Fruit fly (Drosophila melanogaster) whole organism, embryonic: ENCODE results near the gene RpS28a.

ENCODE experiments used
- Atf6 ChIP-seq: fragments of 200-800 bp; sonication (Bioruptor generic); IDR thresholded peaks from 2 replicates; pipeline ENCODE4 v1.3.6; 2022; ENCODE audit warnings: missing biosample characterization, missing genetic modification characterization
- CG10366 ChIP-seq: fragments of 200-800 bp; sonication (Bioruptor generic); IDR thresholded peaks from 2 replicates; pipeline ENCODE4 v1.3.6; 2022; ENCODE audit warnings: missing biosample characterization, missing genetic modification characterization
- CG11456 ChIP-seq: fragments of 200-800 bp; sonication (Bioruptor generic); IDR thresholded peaks from 3 replicates; pipeline ENCODE4 v1.3.6; 2022; ENCODE audit warnings: missing biosample characterization, missing genetic modification characterization
- CG13775 ChIP-seq: fragments of 200-800 bp; sonication (Bioruptor generic); optimal IDR thresholded peaks from 3 replicates; lab custom pipeline; 2017; ENCODE audit warnings: missing biosample characterization, mild to moderate bottlenecking, missing genetic modification characterization
- CG15696 ChIP-seq: fragments of 200-800 bp; sonication (Bioruptor generic); optimal IDR thresholded peaks from 2 replicates; lab custom pipeline; 2019; ENCODE audit warnings: missing biosample characterization, mild to moderate bottlenecking, missing genetic modification characterization, moderate library complexity
- CG17328 ChIP-seq: fragments of 200-800 bp; sonication (Bioruptor generic); IDR thresholded peaks from 2 replicates; pipeline ENCODE4 v1.3.6; 2022; ENCODE audit warnings: missing biosample characterization, missing genetic modification characterization
- CG1832 ChIP-seq: fragments of 200-800 bp; sonication (Bioruptor generic); optimal IDR thresholded peaks from 2 replicates; lab custom pipeline; 2017; ENCODE audit warnings: missing biosample characterization, mild to moderate bottlenecking, missing genetic modification characterization, inconsistent platforms
- CG18599 ChIP-seq: fragments of 200-800 bp; sonication (Bioruptor generic); optimal IDR thresholded peaks from 3 replicates; lab custom pipeline; 2017; ENCODE audit warnings: missing biosample characterization, missing genetic modification characterization, mild to moderate bottlenecking, moderate library complexity, missing genetic modification reagents
- CG18764 ChIP-seq: fragments of 200-800 bp; sonication (Bioruptor generic); optimal IDR thresholded peaks from 3 replicates; lab custom pipeline; 2016; ENCODE audit warnings: missing biosample characterization, missing genetic modification characterization
- CG2116 ChIP-seq: fragments of 200-800 bp; sonication (Bioruptor generic); optimal IDR thresholded peaks from 3 replicates; lab custom pipeline; 2018; ENCODE audit warnings: missing biosample characterization, mild to moderate bottlenecking, missing genetic modification characterization
- CG32772 ChIP-seq: fragments of 200-800 bp; sonication (Bioruptor generic); IDR thresholded peaks from 2 replicates; pipeline ENCODE4 v1.3.6; 2022; ENCODE audit warnings: missing biosample characterization, missing genetic modification characterization
- CG3847 ChIP-seq: fragments of 200-800 bp; sonication (Bioruptor generic); IDR thresholded peaks from 2 replicates; pipeline ENCODE4 v1.3.6; 2022; ENCODE audit warnings: missing biosample characterization, missing genetic modification characterization
- CG3995 ChIP-seq: fragments of 200-800 bp; sonication (Bioruptor generic); optimal IDR thresholded peaks from 3 replicates; lab custom pipeline; 2016; ENCODE audit warnings: missing biosample characterization, missing genetic modification characterization
- CG4404 ChIP-seq: fragments of 200-800 bp; sonication (Bioruptor generic); IDR thresholded peaks from 2 replicates; pipeline ENCODE4 v1.3.6; 2022; ENCODE audit warnings: missing biosample characterization, missing genetic modification characterization
- CG4820 ChIP-seq: fragments of 200-800 bp; sonication (Bioruptor generic); optimal IDR thresholded peaks from 3 replicates; lab custom pipeline; 2016; ENCODE audit warnings: missing biosample characterization, missing genetic modification characterization
- CG6254 ChIP-seq: fragments of 200-800 bp; sonication (Bioruptor generic); optimal IDR thresholded peaks from 3 replicates; lab custom pipeline; 2017; ENCODE audit warnings: mild to moderate bottlenecking, missing biosample characterization, missing genetic modification reagents, missing genetic modification characterization
- CG9437 ChIP-seq: fragments of 200-800 bp; sonication (Bioruptor generic); optimal IDR thresholded peaks from 2 replicates; lab custom pipeline; 2018; ENCODE audit warnings: missing biosample characterization, mild to moderate bottlenecking, missing genetic modification characterization
- Chrac-16 ChIP-seq: fragments of 200-800 bp; sonication (Bioruptor generic); optimal IDR thresholded peaks from 3 replicates; lab custom pipeline; 2016; ENCODE audit warnings: missing biosample characterization, missing genetic modification characterization
- Drgx ChIP-seq: fragments of 200-800 bp; sonication (Bioruptor generic); IDR thresholded peaks from 2 replicates; pipeline ENCODE4 v1.3.6; 2022; ENCODE audit warnings: missing biosample characterization, missing genetic modification characterization
- Eip74EF ChIP-seq, 2 experiments: fragments of 200-800 bp in 1 of 2; fragments of >200 bp in 1 of 2; sonication (Bioruptor generic) in 1 of 2; optimal IDR thresholded peaks; 2 replicates each; lab custom pipeline; 2017 to 2019; ENCODE audit warnings: missing biosample characterization in 2 of 2, missing genetic modification characterization in 2 of 2, mild to moderate bottlenecking in 1 of 2, moderate library complexity in 1 of 2
- H2.0 ChIP-seq: fragments of 200-800 bp; sonication (Bioruptor generic); IDR thresholded peaks from 2 replicates; pipeline ENCODE4 v1.3.6; 2022; ENCODE audit warnings: missing biosample characterization, missing genetic modification characterization
- Hand ChIP-seq: fragments of 200-800 bp; sonication (Bioruptor generic); optimal IDR thresholded peaks from 2 replicates; lab custom pipeline; 2017; ENCODE audit warnings: mild to moderate bottlenecking, missing biosample characterization, missing genetic modification reagents, missing genetic modification characterization
- HmgZ ChIP-seq: fragments of 200-800 bp; sonication (Bioruptor generic); optimal IDR thresholded peaks from 2 replicates; lab custom pipeline; 2018; ENCODE audit warnings: missing biosample characterization, mild to moderate bottlenecking, missing genetic modification characterization
- Hr3 ChIP-seq: fragments of 200-800 bp; sonication (Bioruptor generic); optimal IDR thresholded peaks from 3 replicates; lab custom pipeline; 2016; ENCODE audit warnings: missing biosample characterization, missing genetic modification characterization
- Jarid2 ChIP-seq: fragments of 200-800 bp; sonication (Bioruptor generic); optimal IDR thresholded peaks from 3 replicates; lab custom pipeline; 2017; ENCODE audit warnings: mild to moderate bottlenecking, missing biosample characterization, missing genetic modification reagents, missing genetic modification characterization
- MESR4 ChIP-seq: fragments of 200-800 bp; sonication (Bioruptor generic); optimal IDR thresholded peaks from 2 replicates; lab custom pipeline; 2018; ENCODE audit warnings: missing biosample characterization, mild to moderate bottlenecking, missing genetic modification characterization, moderate library complexity
- Mad ChIP-seq: fragments of 200-800 bp; sonication (Bioruptor generic); optimal IDR thresholded peaks from 2 replicates; lab custom pipeline; 2016; ENCODE audit warnings: missing biosample characterization, missing genetic modification characterization
- Med ChIP-seq: fragments of 200-800 bp; sonication (Bioruptor generic); peaks from one replicate; lab custom pipeline; 2016; ENCODE audit warnings: missing biosample characterization, missing genetic modification characterization, mild to moderate bottlenecking, inconsistent platforms, moderate library complexity
- NC2β ChIP-seq: fragments of 200-800 bp; sonication (Bioruptor generic); optimal IDR thresholded peaks from 2 replicates; lab custom pipeline; 2016; ENCODE audit warnings: missing biosample characterization, missing genetic modification characterization
- Ptx1 ChIP-seq: fragments of 200-800 bp; sonication (Bioruptor generic); IDR thresholded peaks from 2 replicates; pipeline ENCODE4 v1.3.6; 2022; ENCODE audit warnings: missing biosample characterization, missing genetic modification characterization
- Rfx ChIP-seq: fragments of 200-800 bp; sonication (Bioruptor generic); IDR thresholded peaks from 2 replicates; pipeline ENCODE4 v1.3.6; 2022; ENCODE audit warnings: missing biosample characterization, missing genetic modification characterization
- Sox100B ChIP-seq: fragments of 200-800 bp; sonication (Bioruptor generic); optimal IDR thresholded peaks from 3 replicates; lab custom pipeline; 2018; ENCODE audit warnings: missing biosample characterization, mild to moderate bottlenecking, missing genetic modification characterization
- Stat92E ChIP-seq, 3 experiments: fragments of >200 bp in 2 of 3; fragments of 200-800 bp in 1 of 3; sonication (Bioruptor generic) in 1 of 3; optimal IDR thresholded peaks; 2 replicates each; lab custom pipeline; 2017 to 2019; ENCODE audit warnings: missing biosample characterization in 3 of 3, missing genetic modification characterization in 3 of 3, mild to moderate bottlenecking in 1 of 3, moderate library complexity in 1 of 3
- abd-A ChIP-seq: fragments of 200-800 bp; sonication (Bioruptor generic); optimal IDR thresholded peaks from 3 replicates; lab custom pipeline; 2019; ENCODE audit warnings: missing biosample characterization, mild to moderate bottlenecking, missing genetic modification characterization, moderate library complexity
- ci ChIP-seq: fragments of 200-800 bp; sonication (Bioruptor generic); IDR thresholded peaks from 3 replicates; pipeline ENCODE4 v1.3.6; 2022; ENCODE audit warnings: missing biosample characterization, missing genetic modification characterization
- gem ChIP-seq: fragments of 200-800 bp; sonication (Bioruptor generic); optimal IDR thresholded peaks from 2 replicates; lab custom pipeline; 2019; ENCODE audit warnings: missing biosample characterization, mild to moderate bottlenecking, missing genetic modification characterization, moderate library complexity
- grau ChIP-seq: fragments of 200-800 bp; optimal IDR thresholded peaks from 3 replicates; lab custom pipeline; 2019; ENCODE audit warnings: missing biosample characterization, mild to moderate bottlenecking, missing genetic modification characterization, moderate library complexity
- kah ChIP-seq: fragments of 200-800 bp; sonication (Bioruptor generic); optimal IDR thresholded peaks from 2 replicates; lab custom pipeline; 2018; ENCODE audit warnings: missing biosample characterization, mild to moderate bottlenecking, missing genetic modification characterization
- knrl ChIP-seq: fragments of 200-800 bp; sonication (Bioruptor generic); IDR thresholded peaks from 3 replicates; pipeline ENCODE4 v1.3.6; 2022; ENCODE audit warnings: missing biosample characterization, missing genetic modification characterization; ENCODE audit not compliant: partially characterized antibody
- lov ChIP-seq, 2 experiments: fragments of 200-800 bp in 1 of 2; fragments of >200 bp in 1 of 2; sonication (Bioruptor generic) in 1 of 2; IDR thresholded peaks in 1 of 2; optimal IDR thresholded peaks in 1 of 2; 2 replicates in 1 of 2; 3 replicates in 1 of 2; pipeline versions ENCODE4 v1.3.6 to Lab custom; 2017 to 2022; ENCODE audit warnings: missing biosample characterization in 1 of 2, missing genetic modification characterization in 1 of 2
- oc ChIP-seq: fragments of 200-800 bp; sonication (Bioruptor generic); optimal IDR thresholded peaks from 2 replicates; lab custom pipeline; 2018; ENCODE audit warnings: missing biosample characterization, mild to moderate bottlenecking, missing genetic modification characterization, moderate library complexity
- otp ChIP-seq: fragments of 200-800 bp; sonication (Bioruptor generic); IDR thresholded peaks from 3 replicates; pipeline ENCODE4, ENCODE4 v1.3.6; 2022; ENCODE audit warnings: missing biosample characterization, missing genetic modification characterization
- peb ChIP-seq: fragments of 200-800 bp; sonication (Bioruptor generic); IDR thresholded peaks from 2 replicates; pipeline ENCODE4 v1.3.6; 2022; ENCODE audit warnings: missing biosample characterization, missing genetic modification characterization
- ranshi ChIP-seq: fragments of 200-800 bp; sonication (Bioruptor generic); IDR thresholded peaks from 2 replicates; pipeline ENCODE4 v1.3.6; 2022; ENCODE audit warnings: missing biosample characterization, missing genetic modification characterization
- sna ChIP-seq: fragments of 200-800 bp; sonication (Bioruptor generic); IDR thresholded peaks from 2 replicates; pipeline ENCODE4 v1.3.6; 2022; ENCODE audit warnings: missing biosample characterization, missing genetic modification characterization; ENCODE audit not compliant: partially characterized antibody
- tll ChIP-seq, 2 experiments: fragments of 200-800 bp in 1 of 2; fragments of >200 bp in 1 of 2; sonication (Bioruptor generic) in 1 of 2; optimal IDR thresholded peaks; 2 replicates each; lab custom pipeline; 2017 to 2019; ENCODE audit warnings: missing biosample characterization in 2 of 2, missing genetic modification characterization in 2 of 2, mild to moderate bottlenecking in 1 of 2, moderate library complexity in 1 of 2
- ttk ChIP-seq: fragments of 200-800 bp; sonication (Bioruptor generic); IDR thresholded peaks from 2 replicates; pipeline ENCODE4 v2.1.2; 2022; ENCODE audit warnings: missing biosample characterization, missing genetic modification characterization
- vvl ChIP-seq: fragments of 200-800 bp; sonication (Bioruptor generic); IDR thresholded peaks from 2 replicates; pipeline ENCODE4 v1.3.6; 2022; ENCODE audit warnings: missing biosample characterization, missing genetic modification characterization

RpS28a gene

dm6 chr3R:30055915-30056544 lies 33.6 kb upstream of the RpS28a start, which contains the start of the genes Rpp14b and spn-A (continued):
- no peak for TF ChIP-seq oc (tag; lab: Kevin White, UChicago)
- peak; percentile 40 for TF ChIP-seq CG13775 (GFP tag; lab: Kevin White, UChicago)
- no peak for TF ChIP-seq ttk (GFP tag; lab: Robert Waterston, UW)
- TF ChIP-seq Stat92E (GFP tag; optimal IDR thresholded peaks at IDR 0.05; lab: Kevin White, UChicago) = no peak
- no peak for TF ChIP-seq CG9437 (GFP tag; lab: Kevin White, UChicago)
- TF ChIP-seq CG4404 (GFP tag; lab: Robert Waterston, UW) = peak; percentile 44; the same call in 1 of the 2 replicates
- no peak for TF ChIP-seq Jarid2 (GFP tag; lab: Kevin White, UChicago)
- TF ChIP-seq peb = no peak
- TF ChIP-seq tll (GFP tag; optimal IDR thresholded peaks at IDR 0.05; lab: Kevin White, UChicago) = peak in 1 of 2 experiments; percentile 9
- no peak for TF ChIP-seq kah (GFP tag; lab: Kevin White, UChicago)
- peak; percentile 15 for TF ChIP-seq CG15696 (tag; lab: Kevin White, UChicago)
- no peak for TF ChIP-seq Hr3
- TF ChIP-seq CG17328 (GFP tag; lab: Robert Waterston, UW) = peak; percentile 33; the same call in 1 of the 2 replicates
- TF ChIP-seq H2.0 (GFP tag; lab: Robert Waterston, UW) = peak; percentile 34; the same call in 1 of the 2 replicates
- TF ChIP-seq Mad (GFP tag; lab: Kevin White, UChicago) = peak; percentile 13
- TF ChIP-seq CG2116 (GFP tag; lab: Kevin White, UChicago) = no peak
- no peak for TF ChIP-seq lov (optimal IDR thresholded peaks at IDR 0.05; lab: Kevin White, UChicago)
- 0 out of 3 replicates have a peak, but pooled peaks have one; percentile 50 for TF ChIP-seq lov (GFP tag; IDR thresholded peaks at IDR 0.05; lab: Robert Waterston, UW)
- TF ChIP-seq CG18764 (GFP tag; lab: Kevin White, UChicago) = no peak
- peak; percentile 25 for TF ChIP-seq HmgZ (tag; lab: Kevin White, UChicago)
- peak; percentile 34; the same call in 1 of the 3 replicates for TF ChIP-seq otp (GFP tag; lab: Robert Waterston, UW)
- TF ChIP-seq Rfx = peak; percentile 63
- TF ChIP-seq Drgx (GFP tag; lab: Robert Waterston, UW) = 0 out of 2 replicates have a peak, but pooled peaks have one; percentile 25
- peak; percentile 1 for TF ChIP-seq CG3995 (GFP tag; lab: Kevin White, UChicago)
- no peak for TF ChIP-seq CG1832 (GFP tag; lab: Kevin White, UChicago)
- peak; percentile 43; the same call in 2 of the 3 replicates for TF ChIP-seq ci
- TF ChIP-seq Eip74EF (GFP tag; optimal IDR thresholded peaks at IDR 0.05; lab: Kevin White, UChicago) = no peak
- no peak for TF ChIP-seq knrl
- TF ChIP-seq ranshi = no peak
- TF ChIP-seq Ptx1 (GFP tag; lab: Robert Waterston, UW) = peak; percentile 40
- TF ChIP-seq CG10366 (GFP tag; lab: Robert Waterston, UW) = peak; percentile 43; the same call in 1 of the 2 replicates
- TF ChIP-seq Med (GFP tag; lab: Kevin White, UChicago) = peak; percentile 52
- TF ChIP-seq CG4820 (GFP tag; lab: Kevin White, UChicago) = peak; percentile 90
- TF ChIP-seq CG6254 (GFP tag; lab: Kevin White, UChicago) = no peak
- peak; percentile 43 for TF ChIP-seq gem (tag; lab: Kevin White, UChicago)
- TF ChIP-seq abd-A (tag; lab: Kevin White, UChicago) = no peak
- TF ChIP-seq Atf6 (GFP tag; lab: Robert Waterston, UW) = peak; percentile 26; the same call in 1 of the 2 replicates
- TF ChIP-seq CG18599 (GFP tag; lab: Kevin White, UChicago) = peak; percentile 6
- no peak for TF ChIP-seq NC2β (GFP tag; lab: Kevin White, UChicago)
- TF ChIP-seq Sox100B (GFP tag; lab: Kevin White, UChicago) = no peak
- TF ChIP-seq sna (GFP tag; lab: Robert Waterston, UW) = no peak
- peak; percentile 46; the same call in 1 of the 2 replicates for TF ChIP-seq CG32772
- peak; percentile 7 for TF ChIP-seq Chrac-16
- peak; percentile 63; the same call in 1 of the 3 replicates for TF ChIP-seq CG11456 (GFP tag; lab: Robert Waterston, UW)
- peak; percentile 48 for TF ChIP-seq MESR4 (GFP tag; lab: Kevin White, UChicago)
- TF ChIP-seq grau (tag; lab: Kevin White, UChicago) = peak; percentile 97
- peak; percentile 48; the same call in 1 of the 2 replicates for TF ChIP-seq vvl (GFP tag; lab: Robert Waterston, UW)
- peak; percentile 37; the same call in 1 of the 2 replicates for TF ChIP-seq CG3847 (GFP tag; lab: Robert Waterston, UW)
- TF ChIP-seq Hand = no peak
